Worm (Caenorhabditis elegans) whole organism, L1 larva: ENCODE measurements around the gene F13D12.8.
"Not testable (repeated sequence)": the region's sequence is repeated elsewhere in the genome, so short reads cannot be mapped to it uniquely, and the experiment has no call there.

ENCODE experiments used
- aly-2 ChIP-seq: fragments of 150-350 bp; optimal IDR thresholded peaks from 2 replicates; lab custom pipeline; 2014; ENCODE audit warnings: missing biosample characterization, missing genetic modification characterization
- ces-1 ChIP-seq: fragments of 150-350 bp; optimal IDR thresholded peaks from 2 replicates; lab custom pipeline; 2014; ENCODE audit warnings: missing biosample characterization, missing genetic modification reagents, missing genetic modification characterization
- egl-27 ChIP-seq, 2 experiments: fragments of 150-350 bp in 1 of 2; sonication (generic microtip); optimal IDR thresholded peaks; 3 replicates each; lab custom pipeline; 2017 to 2018; ENCODE audit warnings: missing biosample characterization in 2 of 2, missing genetic modification characterization in 2 of 2, missing genetic modification reagents in 2 of 2
- elt-3 ChIP-seq, 6 experiments: fragments of 150-350 bp in 1 of 6; sonication (generic microtip); optimal IDR thresholded peaks; 2 replicates each; lab custom pipeline; 2017 to 2018; ENCODE audit warnings: missing biosample characterization in 6 of 6, missing genetic modification characterization in 6 of 6, inconsistent platforms in 1 of 6
- jun-1 ChIP-seq: fragments of 150-350 bp; optimal IDR thresholded peaks from 2 replicates; lab custom pipeline; 2014; ENCODE audit warnings: missing biosample characterization, missing genetic modification reagents, missing genetic modification characterization
- mdl-1 ChIP-seq, 2 experiments: fragments of 150-350 bp; optimal IDR thresholded peaks; 2 replicates each; lab custom pipeline; 2014 to 2017; ENCODE audit warnings: missing biosample characterization in 2 of 2, missing genetic modification characterization in 2 of 2, inconsistent platforms in 1 of 2
- nhr-237 ChIP-seq: fragments of 150-350 bp; optimal IDR thresholded peaks from 2 replicates; lab custom pipeline; 2014; ENCODE audit warnings: missing biosample characterization, missing genetic modification characterization
- skn-1 ChIP-seq: fragments of 150-350 bp; optimal IDR thresholded peaks from 2 replicates; lab custom pipeline; 2014; ENCODE audit warnings: missing biosample characterization, missing genetic modification characterization
- snpc-4 ChIP-seq: fragments of 150-350 bp; optimal IDR thresholded peaks from 2 replicates; lab custom pipeline; 2014; ENCODE audit warnings: missing biosample characterization, missing genetic modification characterization
- sox-4 ChIP-seq: sonication (generic microtip); optimal IDR thresholded peaks from 2 replicates; lab custom pipeline; 2016; ENCODE audit warnings: missing genetic modification characterization, missing compliant biosample characterization
- ztf-11 ChIP-seq, 2 experiments: sonication (generic microtip); optimal IDR thresholded peaks; 2 replicates each; lab custom pipeline; 2016 to 2017; ENCODE audit warnings: missing genetic modification characterization in 2 of 2, missing biosample characterization in 1 of 2, missing compliant biosample characterization in 1 of 2
- ztf-4 ChIP-seq: fragments of 150-350 bp; optimal IDR thresholded peaks from 2 replicates; lab custom pipeline; 2014; ENCODE audit warnings: missing biosample characterization, missing genetic modification characterization

DNA sequence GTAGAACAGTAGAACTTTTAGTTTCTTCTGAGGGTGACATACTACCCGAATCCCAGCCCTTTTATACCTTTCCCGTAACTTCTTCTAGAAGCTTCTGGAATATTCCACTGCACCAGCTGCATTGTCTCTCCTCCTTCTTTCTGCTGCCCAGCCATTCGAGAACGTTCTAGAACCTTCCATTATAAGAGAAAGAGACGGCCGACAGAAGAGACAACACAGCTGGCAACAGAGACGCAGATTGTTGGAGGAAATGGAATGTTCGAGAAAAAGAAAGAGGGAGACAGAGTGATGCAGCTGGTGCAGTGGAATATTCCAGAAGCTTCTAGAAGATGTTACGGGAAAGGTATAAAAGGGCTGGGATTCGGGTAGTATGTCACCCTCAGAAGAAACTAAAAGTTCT is 26.9 kb upstream of the F13D12.8 start, which contains the start of the genes F44E5.4 and F44E5.5:
- peak in 1 of 2 experiments; percentile 61 for TF ChIP-seq mdl-1 (tag; optimal IDR thresholded peaks at IDR 0.05; lab: Kevin White, UChicago)
- not testable (repeated sequence) for TF ChIP-seq ces-1 (GFP tag; lab: Kevin White, UChicago)
- TF ChIP-seq sox-4 (tag; lab: Kevin White, UChicago) = peak; percentile 84
- peak in 1 of 2 experiments; percentile 78 for TF ChIP-seq ztf-11 (tag; optimal IDR thresholded peaks at IDR 0.05; lab: Kevin White, UChicago)
- TF ChIP-seq nhr-237 (tag; lab: Kevin White, UChicago) = peak; percentile 83
- peak; percentile 32 for TF ChIP-seq snpc-4 (tag; lab: Kevin White, UChicago)
- TF ChIP-seq egl-27 (tag; optimal IDR thresholded peaks at IDR 0.05; lab: Kevin White, UChicago) = peak in 1 of 2 experiments; percentile 25
- TF ChIP-seq ztf-4 (tag; lab: Kevin White, UChicago) = peak; percentile 77
- TF ChIP-seq skn-1 (tag; lab: Kevin White, UChicago) = peak; percentile 47
- TF ChIP-seq jun-1 (tag; lab: Kevin White, UChicago) = peak; percentile 90
- TF ChIP-seq aly-2 (tag; lab: Kevin White, UChicago) = peak; percentile 39
- peak in 2 of 6 experiments; percentile 63 to 86 for TF ChIP-seq elt-3 (tag; optimal IDR thresholded peaks at IDR 0.05; lab: Kevin White, UChicago)
